Worm (Caenorhabditis elegans): ENCODE results near the gene spp-16.

ce11 chrV:10889774-10890173 is 11.3 kb downstream of the spp-16 start:
- TF ChIP-seq daf-12 (tag; optimal IDR thresholded peaks at IDR 0.05) = no peak
- TF ChIP-seq zag-1 (tag; optimal IDR thresholded peaks at IDR 0.05) = no peak
